Worm (Caenorhabditis elegans) whole organism, L1 larva: ENCODE measurements around the gene T05A7.6.

ENCODE experiments used
- aly-2 ChIP-seq: fragments of 150-350 bp; optimal IDR thresholded peaks from 2 replicates; lab custom pipeline; 2014; ENCODE audit warnings: missing biosample characterization, missing genetic modification characterization
- nhr-237 ChIP-seq: fragments of 150-350 bp; optimal IDR thresholded peaks from 2 replicates; lab custom pipeline; 2014; ENCODE audit warnings: missing biosample characterization, missing genetic modification characterization
- unc-62 ChIP-seq: fragments of 150-350 bp; optimal IDR thresholded peaks from 2 replicates; lab custom pipeline; 2014; ENCODE audit warnings: missing biosample characterization, missing genetic modification reagents, missing genetic modification characterization

DNA sequence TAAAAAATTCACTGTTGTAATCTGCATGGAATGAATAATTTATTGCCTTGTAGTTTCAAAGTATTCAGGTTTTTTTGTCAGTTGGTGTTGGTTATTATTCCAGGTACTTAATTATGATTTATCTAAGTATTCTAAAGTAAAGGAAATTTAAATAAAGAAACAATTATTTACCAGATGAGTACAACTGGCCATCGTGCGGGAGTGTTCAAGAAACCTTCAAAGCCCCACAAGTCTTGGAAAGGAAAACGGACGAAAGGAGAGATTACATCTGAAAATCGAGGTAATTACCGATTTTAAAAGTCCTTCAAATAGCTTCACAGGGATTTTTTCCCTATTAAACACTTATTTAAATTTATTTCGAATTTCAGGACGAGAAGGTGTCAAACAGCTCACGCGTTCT lies 38.5 kb upstream of the T05A7.6 start, which contains the start of gene tag-151:
- TF ChIP-seq nhr-237 (tag; lab: Kevin White, UChicago) (no peak), unc-62 (no peak), aly-2 (no peak)
